Fruit fly (Drosophila melanogaster): ENCODE results near the gene CG3117.

dm6 chr2L:2886613-2887537 is 39.9 kb upstream of the CG3117 start:
- TF ChIP-seq Dll (optimal IDR thresholded peaks at IDR 0.05) (peak; percentile 80), psq (optimal IDR thresholded peaks at IDR 0.05) (no peak), pan (optimal IDR thresholded peaks at IDR 0.05) (no peak), usp (GFP tag; optimal IDR thresholded peaks at IDR 0.05) (no peak), CG8478 (optimal IDR thresholded peaks at IDR 0.05) (no peak)

Data from whole organism.